Fruit fly (Drosophila melanogaster) whole organism, adult: ENCODE results near the gene CG10853.

ENCODE experiments used
- CG11617 ChIP-seq: fragments of 200-800 bp; sonication (Bioruptor generic); optimal IDR thresholded peaks from 2 replicates; lab custom pipeline; 2017; ENCODE audit warnings: mild to moderate bottlenecking, missing biosample characterization, missing genetic modification reagents, missing genetic modification characterization
- CG12768 ChIP-seq: fragments of 200-800 bp; sonication (Bioruptor generic); optimal IDR thresholded peaks from 2 replicates; lab custom pipeline; 2017; ENCODE audit warnings: missing biosample characterization, missing genetic modification characterization, mild to moderate bottlenecking, moderate library complexity, missing genetic modification reagents
- CG14711 ChIP-seq: fragments of 200-800 bp; sonication (Bioruptor generic); optimal IDR thresholded peaks from 2 replicates; lab custom pipeline; 2018; ENCODE audit warnings: missing biosample characterization, mild to moderate bottlenecking, missing genetic modification characterization, moderate library complexity
- CG1620 ChIP-seq: fragments of 200-800 bp; sonication (Bioruptor generic); optimal IDR thresholded peaks from 2 replicates; lab custom pipeline; 2016; ENCODE audit warnings: missing biosample characterization, missing genetic modification characterization
- CG33017 ChIP-seq: fragments of 200-800 bp; sonication (Bioruptor generic); optimal IDR thresholded peaks from 2 replicates; lab custom pipeline; 2018; ENCODE audit warnings: missing biosample characterization, mild to moderate bottlenecking, missing genetic modification characterization, moderate library complexity
- CG5204 ChIP-seq: fragments of 200-800 bp; sonication (Bioruptor generic); optimal IDR thresholded peaks from 2 replicates; lab custom pipeline; 2016; ENCODE audit warnings: missing biosample characterization, missing genetic modification characterization
- CG7045 ChIP-seq: fragments of 200-800 bp; sonication (Bioruptor generic); optimal IDR thresholded peaks from 2 replicates; lab custom pipeline; 2017; ENCODE audit warnings: missing biosample characterization, mild to moderate bottlenecking, missing genetic modification characterization
- CG7101 ChIP-seq: fragments of 200-800 bp; sonication (Bioruptor generic); optimal IDR thresholded peaks from 2 replicates; lab custom pipeline; 2018; ENCODE audit warnings: missing biosample characterization, mild to moderate bottlenecking, missing genetic modification characterization, moderate library complexity
- Clk ChIP-seq: fragments of 200-800 bp; sonication (Bioruptor generic); optimal IDR thresholded peaks from 2 replicates; lab custom pipeline; 2017; ENCODE audit warnings: missing biosample characterization, missing genetic modification characterization
- Crg-1 ChIP-seq: fragments of 200-800 bp; sonication (Bioruptor generic); optimal IDR thresholded peaks from 2 replicates; lab custom pipeline; 2016; ENCODE audit warnings: missing biosample characterization, missing genetic modification characterization
- Hr96 ChIP-seq: fragments of 200-800 bp; sonication (Bioruptor generic); optimal IDR thresholded peaks from 2 replicates; lab custom pipeline; 2016; ENCODE audit warnings: missing biosample characterization, missing genetic modification characterization
- Mnt ChIP-seq: fragments of 200-800 bp; sonication (Bioruptor generic); optimal IDR thresholded peaks from 2 replicates; lab custom pipeline; 2016; ENCODE audit warnings: missing biosample characterization, mild to moderate bottlenecking, missing genetic modification characterization
- bab1 ChIP-seq: fragments of 200-800 bp; sonication (Bioruptor generic); optimal IDR thresholded peaks from 3 replicates; lab custom pipeline; 2019; ENCODE audit warnings: missing biosample characterization, mild to moderate bottlenecking, missing genetic modification characterization, moderate library complexity
- cic ChIP-seq: fragments of 200-800 bp; sonication (Bioruptor generic); optimal IDR thresholded peaks from 2 replicates; lab custom pipeline; 2017; ENCODE audit warnings: missing biosample characterization, mild to moderate bottlenecking, missing genetic modification characterization, moderate library complexity
- cnc ChIP-seq, 2 experiments: fragments of >200 bp; optimal IDR thresholded peaks; 2 replicates each; lab custom pipeline; 2017
- kay ChIP-seq: fragments of 200-800 bp; sonication (Bioruptor generic); peaks from one replicate; lab custom pipeline; 2016; ENCODE audit warnings: missing biosample characterization, missing genetic modification characterization, borderline replicate concordance
- ovo ChIP-seq: fragments of 200-800 bp; sonication (Bioruptor generic); optimal IDR thresholded peaks from 2 replicates; lab custom pipeline; 2016; ENCODE audit warnings: missing biosample characterization, missing genetic modification characterization
- pad ChIP-seq: fragments of 200-800 bp; sonication (Bioruptor generic); optimal IDR thresholded peaks from 3 replicates; lab custom pipeline; 2017; ENCODE audit warnings: missing biosample characterization, missing genetic modification characterization, mild to moderate bottlenecking, moderate library complexity, missing genetic modification reagents
- tj ChIP-seq: fragments of 200-800 bp; sonication (Bioruptor generic); optimal IDR thresholded peaks from 3 replicates; lab custom pipeline; 2017; ENCODE audit warnings: missing biosample characterization, mild to moderate bottlenecking, missing genetic modification characterization, moderate library complexity
- toe ChIP-seq: fragments of 200-800 bp; sonication (Bioruptor generic); optimal IDR thresholded peaks from 2 replicates; lab custom pipeline; 2016; ENCODE audit warnings: missing biosample characterization, missing genetic modification characterization

Gene CG10853

DNA sequence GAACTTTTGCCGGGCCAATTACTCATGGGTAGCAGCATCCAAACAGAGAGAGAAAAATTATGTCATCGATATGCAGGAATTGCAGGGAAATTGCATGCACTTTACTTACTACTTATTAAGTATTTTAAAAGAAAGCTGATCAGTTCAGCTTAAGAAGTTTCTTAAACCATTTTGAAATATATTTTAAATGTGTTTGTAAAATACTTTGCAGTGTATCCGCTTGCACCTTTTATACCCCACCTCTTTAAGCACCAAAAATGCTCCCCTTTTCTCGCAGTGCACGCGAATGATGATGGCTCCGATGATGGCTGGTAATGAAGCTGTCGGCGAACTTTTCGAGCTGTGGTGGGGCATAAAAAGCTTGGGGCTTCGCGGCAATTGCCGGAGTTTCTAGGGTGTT is 4.8 kb downstream of the CG10853 start, which contains the start of gene CG14984:
Gene CG14984, minus strand, starts transcription at position 83 of the 400 bp plus-strand sequence.
- TF ChIP-seq Clk (GFP tag; lab: Kevin White, UChicago) (no peak), CG7045 (GFP tag; lab: Kevin White, UChicago) (peak; percentile 13)

dm6 chr3L:3960877-3961417 is 13.3 kb downstream of the CG10853 start:
- TF ChIP-seq pad (GFP tag; lab: Kevin White, UChicago): no peak
- TF ChIP-seq tj (GFP tag; lab: Kevin White, UChicago): no peak
- no peak for TF ChIP-seq CG7045 (GFP tag; lab: Kevin White, UChicago)
- no peak for TF ChIP-seq toe (GFP tag; lab: Kevin White, UChicago)
- TF ChIP-seq CG7101 (tag; lab: Kevin White, UChicago): no peak
- no peak for TF ChIP-seq ovo (GFP tag; lab: Kevin White, UChicago)
- TF ChIP-seq Clk (GFP tag; lab: Kevin White, UChicago): no peak
- TF ChIP-seq CG11617: no peak
- no peak for TF ChIP-seq bab1
- TF ChIP-seq Crg-1 (GFP tag; lab: Kevin White, UChicago): no peak
- TF ChIP-seq Mnt (GFP tag; lab: Kevin White, UChicago): no peak
- TF ChIP-seq CG1620 (GFP tag; lab: Kevin White, UChicago): no peak
- TF ChIP-seq cic: no peak
- TF ChIP-seq kay (GFP tag; lab: Kevin White, UChicago): no peak

DNA sequence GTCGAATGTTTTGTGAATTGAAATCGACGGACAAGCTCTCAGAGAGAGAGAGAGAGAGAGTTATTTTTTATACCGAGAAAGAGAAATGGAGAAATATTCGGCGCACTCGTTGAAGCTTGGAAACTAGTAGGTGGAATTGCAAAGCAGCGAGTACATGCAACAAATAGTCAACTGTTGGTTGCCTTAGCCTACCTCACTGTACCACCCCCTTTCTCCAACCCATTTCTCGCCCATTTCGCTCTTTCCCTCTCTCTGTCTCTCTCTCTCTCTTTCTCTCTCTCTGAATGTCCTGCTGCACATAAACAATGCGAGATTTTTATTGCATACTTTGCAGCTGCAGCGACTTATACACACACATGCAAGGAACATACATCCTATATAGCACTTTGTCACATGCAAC is 16.3 kb downstream of the CG10853 start:
- TF ChIP-seq Mnt (GFP tag; lab: Kevin White, UChicago): no peak
- TF ChIP-seq pad (GFP tag; lab: Kevin White, UChicago): no peak
- TF ChIP-seq CG7045 (GFP tag; lab: Kevin White, UChicago): no peak
- TF ChIP-seq ovo (GFP tag; lab: Kevin White, UChicago): no peak
- no peak for TF ChIP-seq cic
- TF ChIP-seq Crg-1 (GFP tag; lab: Kevin White, UChicago): no peak
- TF ChIP-seq CG1620 (GFP tag; lab: Kevin White, UChicago): no peak
- no peak for TF ChIP-seq CG5204 (GFP tag; lab: Kevin White, UChicago)
- TF ChIP-seq kay (GFP tag; lab: Kevin White, UChicago): no peak
- TF ChIP-seq CG14711 (tag; lab: Kevin White, UChicago): no peak
- no peak for TF ChIP-seq CG12768 (GFP tag; lab: Kevin White, UChicago)
- TF ChIP-seq bab1: no peak
- TF ChIP-seq CG7101 (tag; lab: Kevin White, UChicago): no peak
- TF ChIP-seq CG33017 (tag; lab: Kevin White, UChicago): no peak
- TF ChIP-seq toe (GFP tag; lab: Kevin White, UChicago): no peak
- TF ChIP-seq Clk (GFP tag; lab: Kevin White, UChicago): no peak
- TF ChIP-seq cnc (optimal IDR thresholded peaks at IDR 0.05; lab: Kevin White, UChicago): no peak

DNA sequence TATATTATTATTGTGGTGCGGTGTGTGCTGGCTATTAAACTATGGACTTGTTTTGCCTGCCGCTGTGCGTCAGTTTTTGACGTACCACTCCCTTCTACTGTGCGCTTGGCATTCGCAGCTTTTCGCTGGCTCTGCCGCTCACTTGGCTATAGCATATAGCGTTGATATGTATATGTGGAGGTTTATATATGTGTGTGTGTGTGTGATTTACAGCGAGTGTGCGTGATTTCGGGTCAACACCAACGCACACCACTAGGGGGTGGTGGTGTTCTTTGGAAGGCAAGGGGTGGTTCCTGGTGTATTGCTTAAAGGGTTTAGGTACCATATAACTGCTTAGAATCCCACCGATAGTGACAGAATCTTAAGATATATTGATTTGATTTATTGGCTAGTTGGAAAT is 17.0 kb downstream of the CG10853 start, which contains the start of gene CG12605:
Gene CG12605, minus strand, starts transcription at position 101 of the 400 bp plus-strand sequence.
- TF ChIP-seq ovo (GFP tag; lab: Kevin White, UChicago) (no peak), bab1 (no peak), pad (GFP tag; lab: Kevin White, UChicago) (no peak), tj (GFP tag; lab: Kevin White, UChicago) (no peak)

DNA sequence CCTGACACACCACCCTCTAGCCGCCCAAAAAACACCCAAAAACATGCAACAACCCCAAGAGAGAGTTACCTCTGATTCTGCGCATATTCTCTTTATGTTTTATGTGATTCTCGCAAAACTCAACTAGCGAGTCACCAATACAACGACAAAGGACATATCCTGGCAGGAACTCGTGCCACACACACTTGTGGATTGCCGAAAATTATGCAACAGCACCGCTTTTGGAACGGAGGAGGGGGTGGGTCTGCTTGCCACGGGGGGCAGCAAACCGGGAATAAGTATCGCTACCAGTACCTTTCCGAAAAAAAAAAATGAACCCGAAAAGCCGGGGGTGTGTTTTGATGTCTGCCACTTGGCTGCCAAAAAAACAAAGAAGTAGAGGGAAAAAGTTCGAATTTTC is 17.4 kb downstream of the CG10853 start:
- TF ChIP-seq bab1: no peak
- TF ChIP-seq cnc (optimal IDR thresholded peaks at IDR 0.05; lab: Kevin White, UChicago): no peak
- no peak for TF ChIP-seq Clk (GFP tag; lab: Kevin White, UChicago)
- no peak for TF ChIP-seq toe (GFP tag; lab: Kevin White, UChicago)
- no peak for TF ChIP-seq CG33017 (tag; lab: Kevin White, UChicago)
- TF ChIP-seq CG12768 (GFP tag; lab: Kevin White, UChicago): no peak
- no peak for TF ChIP-seq ovo (GFP tag; lab: Kevin White, UChicago)
- no peak for TF ChIP-seq Mnt (GFP tag; lab: Kevin White, UChicago)
- no peak for TF ChIP-seq CG1620 (GFP tag; lab: Kevin White, UChicago)
- no peak for TF ChIP-seq CG5204 (GFP tag; lab: Kevin White, UChicago)
- no peak for TF ChIP-seq kay (GFP tag; lab: Kevin White, UChicago)
- TF ChIP-seq cic: no peak
- no peak for TF ChIP-seq CG7045 (GFP tag; lab: Kevin White, UChicago)
- no peak for TF ChIP-seq pad (GFP tag; lab: Kevin White, UChicago)

dm6 chr3L:3970372-3971031 is 22.8 kb downstream of the CG10853 start:
- TF ChIP-seq Hr96 (GFP tag; lab: Kevin White, UChicago) (no peak), pad (GFP tag; lab: Kevin White, UChicago) (no peak), CG12768 (GFP tag; lab: Kevin White, UChicago) (no peak), CG1620 (GFP tag; lab: Kevin White, UChicago) (no peak), tj (GFP tag; lab: Kevin White, UChicago) (no peak), kay (GFP tag; lab: Kevin White, UChicago) (no peak), CG5204 (GFP tag; lab: Kevin White, UChicago) (no peak)
